Fruit fly (Drosophila melanogaster): Measurements from ENCODE around the gene CG14949.

The CG14949 gene

dm6 chr3L:2643324-2643723, at the start of gene CG14949:
Gene CG14949 (minus strand): TSS chr3L:2643424.
- TF ChIP-seq Lpt (GFP tag; optimal IDR thresholded peaks at IDR 0.05), result no peak
- TF ChIP-seq fd59A (GFP tag; optimal IDR thresholded peaks at IDR 0.05), result no peak
- no peak for TF ChIP-seq Ets21C (GFP tag; optimal IDR thresholded peaks at IDR 0.05)
- no peak for TF ChIP-seq acj6 (GFP tag; optimal IDR thresholded peaks at IDR 0.05)
- TF ChIP-seq CG7368 (GFP tag; optimal IDR thresholded peaks at IDR 0.05), result no peak
- TF ChIP-seq Eip78C (GFP tag), result no peak
- no peak for TF ChIP-seq CG32006 (GFP tag; optimal IDR thresholded peaks at IDR 0.05)
- TF ChIP-seq CG3032 (tag; optimal IDR thresholded peaks at IDR 0.05), result no peak

- no peak for TF ChIP-seq Eip75B (GFP tag; optimal IDR thresholded peaks at IDR 0.05)
- no peak for TF ChIP-seq CG31627 (GFP tag; optimal IDR thresholded peaks at IDR 0.05)
- TF ChIP-seq CG6854 (GFP tag; optimal IDR thresholded peaks at IDR 0.05), result no peak
- no peak for TF ChIP-seq Lpt (GFP tag; optimal IDR thresholded peaks at IDR 0.05)
- TF ChIP-seq Gug (GFP tag; IDR thresholded peaks at IDR 0.05), result no peak
- TF ChIP-seq dsx (GFP tag; optimal IDR thresholded peaks at IDR 0.05; ENCODE audit: poor library complexity, severe bottlenecking), result no peak
- no peak for TF ChIP-seq Sox15 (GFP tag; optimal IDR thresholded peaks at IDR 0.05)
Measured at dm6 chr3L:2661322-2661721, 18.1 kb upstream of the CG14949 start, which contains the start of gene CG33234. Gene CG33234 (plus strand): TSS chr3L:2661622.

DNA sequence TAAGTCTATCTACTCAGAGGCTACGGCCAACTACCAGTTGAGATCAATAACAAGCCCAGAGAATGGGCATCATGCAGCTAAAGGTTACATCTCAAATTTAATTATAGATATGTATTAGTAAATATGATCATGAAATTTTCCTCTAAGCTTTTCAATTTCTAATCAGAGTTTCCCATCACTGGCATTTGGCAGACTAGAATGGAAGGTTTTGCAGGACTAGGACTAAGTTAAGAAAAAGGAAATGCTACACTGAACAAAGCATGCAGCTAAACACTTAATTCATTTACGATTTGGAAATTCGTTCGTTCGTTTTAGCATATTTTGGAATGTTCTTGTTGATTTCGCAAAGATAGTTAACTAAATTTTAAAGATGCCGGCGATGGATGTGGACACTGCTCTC, 16.1 kb upstream of the CG14949 start, which contains the start of gene CG33233:
CG33233 (plus strand) TSS at position 301 of the 400 bp plus-strand sequence.
- no peak for TF ChIP-seq Lpt (GFP tag; optimal IDR thresholded peaks at IDR 0.05)
- no peak for TF ChIP-seq CG9139 (GFP tag; optimal IDR thresholded peaks at IDR 0.05)
- no peak for TF ChIP-seq CG11762 (GFP tag; optimal IDR thresholded peaks at IDR 0.05; ENCODE audit: insufficient read depth)
- TF ChIP-seq CG3919 (GFP tag; optimal IDR thresholded peaks at IDR 0.05), result no peak
- TF ChIP-seq CG10669 (GFP tag; optimal IDR thresholded peaks at IDR 0.05), result no peak

DNA sequence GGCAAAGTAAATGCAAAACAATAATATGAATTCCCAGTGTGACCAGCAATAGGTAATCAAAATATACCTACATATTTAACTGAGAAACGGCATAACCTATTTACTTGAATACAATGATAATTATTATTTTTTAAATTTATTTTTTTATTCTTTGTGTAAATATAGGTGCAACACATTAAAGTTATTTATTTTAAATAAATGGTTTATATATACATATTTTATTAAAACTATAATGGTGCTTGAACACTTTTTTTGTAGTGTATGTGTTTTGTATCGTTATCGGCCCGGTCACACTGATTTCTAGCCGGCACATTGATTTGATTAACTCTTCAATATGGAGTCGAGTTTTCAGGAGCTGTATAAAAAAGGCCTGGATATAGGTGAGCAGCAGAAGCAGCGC, 8.6 kb upstream of the CG14949 start, which contains the start of the genes ProRS-m, CG42304 and Snup:
ProRS-m (minus strand) TSS at position 51 of the 400 bp plus-strand sequence.
CG42304 (plus strand) TSS at position 289 of the 400 bp plus-strand sequence.
Snup (plus strand) TSS at position 289 of the 400 bp plus-strand sequence.
- TF ChIP-seq CG6276 (GFP tag; optimal IDR thresholded peaks at IDR 0.05) (no peak), Eip75B (GFP tag; optimal IDR thresholded peaks at IDR 0.05) (no peak), CG8119 (GFP tag; IDR thresholded peaks at IDR 0.05) (peak; percentile 43; the same call in 1 of the 3 replicates), CG9139 (GFP tag; optimal IDR thresholded peaks at IDR 0.05) (no peak), CG8632 (GFP tag; optimal IDR thresholded peaks at IDR 0.05) (peak; percentile 39), CG34406 (GFP tag; optimal IDR thresholded peaks at IDR 0.05) (peak; percentile 47), CG11902 (GFP tag; optimal IDR thresholded peaks at IDR 0.05) (peak; percentile 37), CG31627 (GFP tag; optimal IDR thresholded peaks at IDR 0.05) (no peak), CG6163 (GFP tag; IDR thresholded peaks at IDR 0.05) (peak; percentile 40; the same call in 1 of the 3 replicates), OdsH (GFP tag; optimal IDR thresholded peaks at IDR 0.05) (no peak), CG3919 (GFP tag; optimal IDR thresholded peaks at IDR 0.05) (no peak), CG11762 (GFP tag; optimal IDR thresholded peaks at IDR 0.05; ENCODE audit: insufficient read depth) (no peak), achi (GFP tag; optimal IDR thresholded peaks at IDR 0.05) (peak; percentile 45), topi (GFP tag; optimal IDR thresholded peaks at IDR 0.05) (no peak), CG7368 (GFP tag; optimal IDR thresholded peaks at IDR 0.05) (peak; percentile 21), Gug (GFP tag; IDR thresholded peaks at IDR 0.05) (peak; percentile 66), CG16779 (tag; optimal IDR thresholded peaks at IDR 0.05) (no peak), Lpt (GFP tag; optimal IDR thresholded peaks at IDR 0.05) (no peak), CG4318 (GFP tag; optimal IDR thresholded peaks at IDR 0.05) (peak; percentile 3), CG10631 (GFP tag; optimal IDR thresholded peaks at IDR 0.05) (peak; percentile 49), CG11294 (GFP tag; IDR thresholded peaks at IDR 0.05) (peak; percentile 39; the same call in 1 of the 2 replicates), Sox15 (GFP tag; optimal IDR thresholded peaks at IDR 0.05) (no peak), esn (GFP tag; optimal IDR thresholded peaks at IDR 0.05) (no peak), CG6808 (GFP tag; optimal IDR thresholded peaks at IDR 0.05) (no peak), dac (GFP tag; optimal IDR thresholded peaks at IDR 0.05) (no peak), vri (GFP tag; optimal IDR thresholded peaks at IDR 0.05) (no peak), spab (GFP tag; optimal IDR thresholded peaks at IDR 0.05) (no peak), Eip78C (GFP tag) (no peak), CG15336 (GFP tag; IDR thresholded peaks at IDR 0.05) (peak; percentile 58), Smox (GFP tag; optimal IDR thresholded peaks at IDR 0.05) (no peak), fkh (GFP tag; optimal IDR thresholded peaks at IDR 0.05) (no peak), CG3032 (tag; optimal IDR thresholded peaks at IDR 0.05) (no peak), eg (GFP tag; IDR thresholded peaks at IDR 0.05) (peak; percentile 53; the same call in 2 of the 3 replicates), fd59A (GFP tag; optimal IDR thresholded peaks at IDR 0.05) (no peak), Met (GFP tag; optimal IDR thresholded peaks at IDR 0.05) (no peak), CG6854 (GFP tag; optimal IDR thresholded peaks at IDR 0.05) (no peak), fd85E (GFP tag; optimal IDR thresholded peaks at IDR 0.05) (no peak), pdm3 (GFP tag; optimal IDR thresholded peaks at IDR 0.05) (no peak), CG8319 (GFP tag; optimal IDR thresholded peaks at IDR 0.05) (no peak)
